Worm (Caenorhabditis elegans) whole organism, early embryonic: Measurements from ENCODE around the gene srz-66.

ENCODE experiments used
- B0310.2 ChIP-seq: sonication (generic microtip); optimal IDR thresholded peaks from 2 replicates; lab custom pipeline; 2016; ENCODE audit warnings: mild to moderate bottlenecking, missing genetic modification characterization, missing compliant biosample characterization
- F13C5.2 ChIP-seq: sonication (generic microtip); optimal IDR thresholded peaks from 2 replicates; lab custom pipeline; 2017; ENCODE audit warnings: mild to moderate bottlenecking, missing genetic modification characterization, inconsistent platforms, missing compliant biosample characterization
- aly-1 ChIP-seq: sonication (generic microtip); optimal IDR thresholded peaks from 2 replicates; lab custom pipeline; 2016; ENCODE audit warnings: missing genetic modification characterization, missing compliant biosample characterization
- ama-1 ChIP-seq: fragments of 150-350 bp; optimal IDR thresholded peaks from 2 replicates; lab custom pipeline; 2014
- ceh-13 ChIP-seq: fragments of 200-800 bp; sonication (Bioruptor generic); optimal IDR thresholded peaks from 2 replicates; lab custom pipeline; 2018; ENCODE audit warnings: mild to moderate bottlenecking, missing genetic modification characterization, missing compliant biosample characterization
- ceh-36 ChIP-seq: sonication (generic microtip); optimal IDR thresholded peaks from 2 replicates; lab custom pipeline; 2016; ENCODE audit warnings: missing genetic modification characterization, inconsistent platforms, missing compliant biosample characterization
- ets-7 ChIP-seq: sonication (generic microtip); optimal IDR thresholded peaks from 2 replicates; lab custom pipeline; 2016; ENCODE audit warnings: missing genotype, missing genetic modification characterization, missing compliant biosample characterization
- flt-1 ChIP-seq: fragments of 200-800 bp; sonication (Bioruptor generic); IDR thresholded peaks from 2 replicates; pipeline ENCODE4 v1.3.6; 2022; ENCODE audit warnings: missing genetic modification characterization, missing compliant biosample characterization
- hmbx-1 ChIP-seq: sonication (generic microtip); optimal IDR thresholded peaks from 2 replicates; lab custom pipeline; 2016; ENCODE audit warnings: mild to moderate bottlenecking, missing genetic modification characterization, missing compliant biosample characterization
- hmg-4 ChIP-seq: fragments of 200-800 bp; sonication (Bioruptor generic); optimal IDR thresholded peaks from 2 replicates; lab custom pipeline; 2018; ENCODE audit warnings: mild to moderate bottlenecking, missing genetic modification characterization, missing compliant biosample characterization
- hnd-1 ChIP-seq: sonication (generic microtip); optimal IDR thresholded peaks from 2 replicates; lab custom pipeline; 2016; ENCODE audit warnings: missing genetic modification characterization, missing compliant biosample characterization
- pes-1 ChIP-seq: fragments of 200-800 bp; sonication (Bioruptor generic); IDR thresholded peaks from 2 replicates; pipeline ENCODE4 v1.3.6; 2022; ENCODE audit warnings: missing genetic modification reagents, missing genetic modification characterization, missing compliant biosample characterization
- scrt-1 ChIP-seq: fragments of 200-800 bp; sonication (Bioruptor generic); IDR thresholded peaks from 2 replicates; pipeline ENCODE4 v1.3.6; 2022; ENCODE audit warnings: missing genetic modification characterization, missing compliant biosample characterization
- sea-1 ChIP-seq: fragments of 200-800 bp; sonication (Bioruptor generic); conservative IDR thresholded peaks from 2 replicates; pipeline ENCODE4 v1.3.6; 2022; ENCODE audit warnings: missing genetic modification characterization, missing compliant biosample characterization
- tbx-11 ChIP-seq: fragments of 200-800 bp; sonication (Bioruptor generic); IDR thresholded peaks from 2 replicates; pipeline ENCODE4 v1.3.6; 2022; ENCODE audit warnings: missing genetic modification characterization, missing compliant biosample characterization
- tbx-37 ChIP-seq: fragments of 200-800 bp; sonication (Bioruptor generic); conservative IDR thresholded peaks from 2 replicates; pipeline ENCODE4 v1.3.6; 2022; ENCODE audit warnings: missing genetic modification reagents, missing genetic modification characterization, missing compliant biosample characterization
- tra-4 ChIP-seq: sonication (generic microtip); optimal IDR thresholded peaks from 2 replicates; lab custom pipeline; 2017; ENCODE audit warnings: missing genetic modification characterization, missing compliant biosample characterization

srz-66 gene

ce11 chrV:17198926-17199325 is 31.6 kb upstream of the srz-66 start, which contains the start of gene srz-96:
TSS of gene srz-96 (plus strand) at chrV:17199226.
- TF ChIP-seq hmg-4 (GFP tag; lab: Kevin White, UChicago) (no peak), tbx-37 (no peak), ceh-36 (tag; lab: Kevin White, UChicago) (no peak), sea-1 (no peak), scrt-1 (GFP tag; lab: Robert Waterston, UW) (no peak), tra-4 (no peak), B0310.2 (tag; lab: Kevin White, UChicago) (no peak), aly-1 (tag; lab: Kevin White, UChicago) (no peak)

ce11 chrV:17192238-17192637 is 24.9 kb upstream of the srz-66 start, which contains the start of gene srz-47:
TSS of gene srz-47 (minus strand) at chrV:17192338.
- TF ChIP-seq pes-1 (GFP tag; lab: Robert Waterston, UW) (no peak), ets-7 (no peak), hmbx-1 (tag; lab: Kevin White, UChicago) (no peak), flt-1 (GFP tag; lab: Robert Waterston, UW) (no peak), hnd-1 (tag; lab: Kevin White, UChicago) (no peak), ama-1 (lab: Kevin White, UChicago) (no peak), B0310.2 (tag; lab: Kevin White, UChicago) (no peak), F13C5.2 (tag; lab: Kevin White, UChicago) (no peak), tra-4 (no peak), ceh-36 (tag; lab: Kevin White, UChicago) (no peak), aly-1 (tag; lab: Kevin White, UChicago) (no peak), tbx-37 (no peak), tbx-11 (no peak), ceh-13 (GFP tag; lab: Kevin White, UChicago) (no peak), hmg-4 (GFP tag; lab: Kevin White, UChicago) (no peak), sea-1 (no peak)

DNA sequence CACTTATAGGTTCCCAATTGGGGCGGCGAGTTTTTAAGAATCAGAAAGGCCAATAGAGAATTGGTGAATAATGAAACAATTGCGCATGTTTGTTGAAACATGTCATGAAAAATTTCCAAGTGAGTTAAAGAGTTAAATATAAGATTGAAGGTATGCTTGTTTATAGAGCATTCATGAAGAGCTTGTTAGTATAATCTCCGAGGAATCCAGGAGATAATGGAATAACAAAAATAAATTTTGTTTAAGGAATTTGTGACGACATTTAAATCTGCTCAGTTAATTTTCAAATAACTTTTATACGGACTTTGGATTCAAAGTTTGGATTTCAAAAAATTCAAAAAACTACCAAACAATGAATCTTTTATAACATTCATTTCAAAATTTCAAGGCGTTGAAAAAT is 23.0 kb upstream of the srz-66 start, which contains the start of gene str-199:
Gene str-199 (minus strand): TSS at position 101 of the 400 bp plus-strand sequence.
- TF ChIP-seq scrt-1 (GFP tag; lab: Robert Waterston, UW) (no peak), tbx-11 (no peak), ets-7 (no peak), ama-1 (lab: Kevin White, UChicago) (no peak), pes-1 (GFP tag; lab: Robert Waterston, UW) (no peak), B0310.2 (tag; lab: Kevin White, UChicago) (no peak), ceh-36 (tag; lab: Kevin White, UChicago) (no peak), tra-4 (no peak), F13C5.2 (tag; lab: Kevin White, UChicago) (no peak), aly-1 (tag; lab: Kevin White, UChicago) (no peak), hmg-4 (GFP tag; lab: Kevin White, UChicago) (no peak), hmbx-1 (tag; lab: Kevin White, UChicago) (no peak), ceh-13 (GFP tag; lab: Kevin White, UChicago) (no peak), sea-1 (no peak), hnd-1 (tag; lab: Kevin White, UChicago) (no peak), tbx-37 (no peak), flt-1 (GFP tag; lab: Robert Waterston, UW) (no peak)

DNA sequence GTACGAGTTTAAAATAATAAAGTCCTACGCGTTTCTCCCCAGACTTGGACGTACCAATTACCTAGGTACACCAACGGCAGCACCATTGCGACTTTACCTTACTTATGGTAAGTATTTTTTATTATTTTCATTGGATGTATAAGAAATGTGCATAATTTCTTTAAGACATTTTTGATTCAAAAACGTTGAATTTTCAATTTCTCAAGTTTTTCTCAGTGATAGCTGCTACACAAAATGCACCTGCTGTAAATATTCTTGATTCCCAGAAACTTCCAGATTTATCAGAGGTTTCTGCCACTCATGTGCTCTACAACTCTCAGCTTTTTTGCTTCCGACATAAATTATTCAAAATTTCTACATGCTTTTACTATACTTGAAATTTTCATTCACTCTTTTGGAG is 14.7 kb upstream of the srz-66 start, which contains the start of gene srh-159:
Gene srh-159 (plus strand): TSS at position 301 of the 400 bp plus-strand sequence.
- TF ChIP-seq scrt-1 (GFP tag; lab: Robert Waterston, UW) (no peak), F13C5.2 (tag; lab: Kevin White, UChicago) (no peak)

- no peak for TF ChIP-seq tbx-11
- TF ChIP-seq ceh-36 (tag; lab: Kevin White, UChicago): no peak
- no peak for TF ChIP-seq hnd-1 (tag; lab: Kevin White, UChicago)
- no peak for TF ChIP-seq tra-4
- TF ChIP-seq B0310.2 (tag; lab: Kevin White, UChicago): no peak
- no peak for TF ChIP-seq F13C5.2 (tag; lab: Kevin White, UChicago)
- no peak for TF ChIP-seq aly-1 (tag; lab: Kevin White, UChicago)
- TF ChIP-seq flt-1 (GFP tag; lab: Robert Waterston, UW): no peak
Observed at ce11 chrV:17178457-17178856, 11.1 kb upstream of the srz-66 start, which contains the start of gene srh-174. TSS of gene srh-174 (plus strand) at chrV:17178757.

DNA sequence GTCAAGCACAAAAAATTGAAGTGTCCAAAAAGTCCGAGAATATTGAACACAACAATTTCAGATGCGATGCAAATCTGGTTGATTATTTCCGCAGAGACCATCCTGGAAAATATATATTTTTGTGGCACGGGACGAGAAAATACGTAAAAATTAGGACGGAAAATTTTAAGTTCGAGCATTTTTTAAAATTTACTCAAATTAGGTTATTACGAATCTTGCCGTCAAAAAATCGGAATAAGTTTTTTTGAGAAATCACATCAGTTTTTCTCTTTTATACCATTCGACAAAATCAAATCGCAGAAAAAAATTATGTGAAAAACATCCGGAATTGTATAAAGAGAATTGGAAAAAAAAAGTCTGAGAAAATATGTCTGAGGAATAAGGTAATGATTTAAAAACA is 10.6 kb upstream of the srz-66 start, which contains the start of gene srsx-1:
Gene srsx-1 (minus strand): TSS at position 101 of the 400 bp plus-strand sequence.
- TF ChIP-seq tbx-11 (no peak), pes-1 (GFP tag; lab: Robert Waterston, UW) (no peak), hmg-4 (GFP tag; lab: Kevin White, UChicago) (no peak), ceh-13 (GFP tag; lab: Kevin White, UChicago) (no peak), sea-1 (no peak), aly-1 (tag; lab: Kevin White, UChicago) (no peak), ets-7 (no peak), tra-4 (no peak), flt-1 (GFP tag; lab: Robert Waterston, UW) (no peak), scrt-1 (GFP tag; lab: Robert Waterston, UW) (no peak), hmbx-1 (tag; lab: Kevin White, UChicago) (no peak), hnd-1 (tag; lab: Kevin White, UChicago) (no peak), B0310.2 (tag; lab: Kevin White, UChicago) (no peak)

DNA sequence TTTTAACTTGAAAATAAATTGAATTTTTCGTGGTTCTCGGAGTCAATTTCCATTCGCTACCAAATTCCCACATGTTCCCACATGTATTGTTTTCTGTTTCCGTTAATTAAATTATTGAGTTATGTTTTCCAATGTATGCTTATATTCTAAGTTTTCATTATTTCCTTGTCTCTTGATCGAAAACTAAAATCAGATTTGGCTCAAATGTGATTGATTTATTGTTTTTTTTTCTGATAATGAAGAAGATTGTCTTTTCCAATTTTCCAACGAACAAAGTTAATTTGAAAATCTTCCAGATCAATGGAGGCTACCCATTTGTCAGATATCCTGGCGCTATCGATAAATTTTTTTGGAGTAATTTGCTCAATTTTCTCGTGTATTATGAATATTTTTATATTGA is 6.4 kb upstream of the srz-66 start, which contains the start of gene srbc-25:
Gene srbc-25 (plus strand): TSS at position 301 of the 400 bp plus-strand sequence.
- no peak for TF ChIP-seq hmbx-1 (tag; lab: Kevin White, UChicago)
- TF ChIP-seq ets-7: no peak
- TF ChIP-seq hnd-1 (tag; lab: Kevin White, UChicago): no peak
- TF ChIP-seq tra-4: no peak
- TF ChIP-seq tbx-37: no peak
- TF ChIP-seq ceh-13 (GFP tag; lab: Kevin White, UChicago): no peak
- no peak for TF ChIP-seq pes-1 (GFP tag; lab: Robert Waterston, UW)
- TF ChIP-seq aly-1 (tag; lab: Kevin White, UChicago): no peak
- no peak for TF ChIP-seq ceh-36 (tag; lab: Kevin White, UChicago)
- TF ChIP-seq hmg-4 (GFP tag; lab: Kevin White, UChicago): no peak
- no peak for TF ChIP-seq ama-1 (lab: Kevin White, UChicago)
